Fruit fly (Drosophila melanogaster) whole organism, embryonic: ENCODE measurements around the gene CG14507.

Source experiments
- ATbp ChIP-seq: fragments of 200-800 bp; sonication (Bioruptor generic); optimal IDR thresholded peaks from 2 replicates; lab custom pipeline; 2017; ENCODE audit warnings: missing biosample characterization, mild to moderate bottlenecking, missing genetic modification characterization, missing genetic modification reagents
- Aef1 ChIP-seq: fragments of 200-800 bp; sonication (Bioruptor generic); IDR thresholded peaks from 3 replicates; pipeline ENCODE4 v1.3.6; 2022; ENCODE audit warnings: missing biosample characterization, missing genetic modification characterization
- Asciz ChIP-seq: fragments of 200-800 bp; sonication (Bioruptor generic); optimal IDR thresholded peaks from 2 replicates; lab custom pipeline; 2017; ENCODE audit warnings: missing biosample characterization, mild to moderate bottlenecking, missing genetic modification characterization, missing genetic modification reagents
- B-H1 ChIP-seq: fragments of 200-800 bp; sonication (Bioruptor generic); IDR thresholded peaks from 3 replicates; pipeline ENCODE4 v1.3.6; 2022; ENCODE audit warnings: missing biosample characterization, missing genetic modification characterization
- C15 ChIP-seq: fragments of 200-800 bp; sonication (Bioruptor generic); IDR thresholded peaks from 3 replicates; pipeline ENCODE4 v1.3.6; 2022; ENCODE audit warnings: missing biosample characterization, missing genetic modification characterization
- CG11696 ChIP-seq: fragments of 200-800 bp; sonication (Bioruptor generic); IDR thresholded peaks from 2 replicates; pipeline ENCODE4 v1.3.6; 2022; ENCODE audit warnings: missing biosample characterization, missing genetic modification characterization
- CG12104 ChIP-seq: fragments of 200-800 bp; sonication (Bioruptor generic); optimal IDR thresholded peaks from 3 replicates; lab custom pipeline; 2016; ENCODE audit warnings: missing biosample characterization, missing genetic modification characterization
- CG12219 ChIP-seq: fragments of 200-800 bp; sonication (Bioruptor generic); optimal IDR thresholded peaks from 3 replicates; lab custom pipeline; 2018; ENCODE audit warnings: missing biosample characterization, mild to moderate bottlenecking, missing genetic modification characterization
- CG12236 ChIP-seq: fragments of 200-800 bp; sonication (Bioruptor generic); optimal IDR thresholded peaks from 2 replicates; lab custom pipeline; 2016; ENCODE audit warnings: missing biosample characterization, missing genetic modification characterization
- CG12769 ChIP-seq: fragments of 200-800 bp; sonication (Bioruptor generic); optimal IDR thresholded peaks from 2 replicates; lab custom pipeline; 2019; ENCODE audit warnings: missing biosample characterization, mild to moderate bottlenecking, missing genetic modification characterization, moderate library complexity
- CG13287 ChIP-seq: fragments of 200-800 bp; sonication (Bioruptor generic); IDR thresholded peaks from 2 replicates; pipeline ENCODE4 v1.3.6; 2022; ENCODE audit warnings: missing biosample characterization, missing genetic modification characterization; ENCODE audit not compliant: partially characterized antibody
- CG15073 ChIP-seq: fragments of 200-800 bp; sonication (Bioruptor generic); optimal IDR thresholded peaks from 2 replicates; lab custom pipeline; 2016; ENCODE audit warnings: missing biosample characterization, missing genetic modification characterization
- CG17359 ChIP-seq: fragments of 200-800 bp; sonication (Bioruptor generic); optimal IDR thresholded peaks from 3 replicates; lab custom pipeline; 2018; ENCODE audit warnings: missing biosample characterization, mild to moderate bottlenecking, missing genetic modification characterization, moderate library complexity
- CG17612 ChIP-seq: fragments of 200-800 bp; sonication (Bioruptor generic); IDR thresholded peaks from 2 replicates; pipeline ENCODE4 v1.3.6; 2022; ENCODE audit warnings: missing biosample characterization, missing genetic modification characterization
- CG2875 ChIP-seq: fragments of 200-800 bp; sonication (Bioruptor generic); optimal IDR thresholded peaks from 2 replicates; lab custom pipeline; 2017; ENCODE audit warnings: missing biosample characterization, mild to moderate bottlenecking, missing genetic modification characterization, missing genetic modification reagents
- CG4730 ChIP-seq: fragments of 200-800 bp; sonication (Bioruptor generic); IDR thresholded peaks from 2 replicates; pipeline ENCODE4 v1.3.6; 2022; ENCODE audit warnings: missing biosample characterization, missing genetic modification characterization
- CG6272 ChIP-seq: fragments of 200-800 bp; sonication (Bioruptor generic); IDR thresholded peaks from 2 replicates; pipeline ENCODE4 v1.3.6; 2022; ENCODE audit warnings: missing biosample characterization, missing genetic modification characterization
- CG7271 ChIP-seq: fragments of 200-800 bp; sonication (Bioruptor generic); optimal IDR thresholded peaks from 2 replicates; lab custom pipeline; 2018; ENCODE audit warnings: missing biosample characterization, mild to moderate bottlenecking, missing genetic modification characterization, moderate library complexity
- CG7357 ChIP-seq: fragments of 200-800 bp; sonication (Bioruptor generic); IDR thresholded peaks from 3 replicates; pipeline ENCODE4 v1.3.6; 2022; ENCODE audit warnings: missing biosample characterization, missing genetic modification characterization
- CG8944 ChIP-seq: fragments of 200-800 bp; sonication (Bioruptor generic); optimal IDR thresholded peaks from 3 replicates; lab custom pipeline; 2016; ENCODE audit warnings: missing biosample characterization, missing genetic modification characterization
- CG9932 ChIP-seq: fragments of 200-800 bp; sonication (Bioruptor generic); IDR thresholded peaks from 2 replicates; pipeline ENCODE4 v1.3.6; 2022; ENCODE audit warnings: missing biosample characterization, missing genetic modification characterization
- ERR ChIP-seq: fragments of 200-800 bp; sonication (Bioruptor generic); optimal IDR thresholded peaks from 2 replicates; lab custom pipeline; 2016; ENCODE audit warnings: missing biosample characterization, missing genetic modification characterization
- Hmr ChIP-seq: fragments of 200-800 bp; sonication (Bioruptor generic); optimal IDR thresholded peaks from 3 replicates; lab custom pipeline; 2017; ENCODE audit warnings: mild to moderate bottlenecking, missing biosample characterization, missing genetic modification reagents, missing genetic modification characterization
- Hr78 ChIP-seq, 2 experiments: fragments of 200-800 bp in 1 of 2; fragments of >200 bp in 1 of 2; sonication (Bioruptor generic) in 1 of 2; optimal IDR thresholded peaks; 2 replicates each; lab custom pipeline; 2017 to 2019; ENCODE audit warnings: missing biosample characterization in 2 of 2, missing genetic modification characterization in 2 of 2, mild to moderate bottlenecking in 1 of 2, moderate library complexity in 1 of 2
- Max ChIP-seq: fragments of 200-800 bp; sonication (Bioruptor generic); optimal IDR thresholded peaks from 2 replicates; lab custom pipeline; 2016; ENCODE audit warnings: missing biosample characterization, mild to moderate bottlenecking, missing genetic modification characterization
- Myb ChIP-seq: fragments of 200-800 bp; sonication (Bioruptor generic); optimal IDR thresholded peaks from 2 replicates; lab custom pipeline; 2016; ENCODE audit warnings: missing biosample characterization, missing genetic modification characterization
- Nf-YB ChIP-seq: fragments of 200-800 bp; sonication (Bioruptor generic); optimal IDR thresholded peaks from 3 replicates; lab custom pipeline; 2019; ENCODE audit warnings: missing biosample characterization, mild to moderate bottlenecking, missing genetic modification characterization, moderate library complexity
- Ssrp ChIP-seq: fragments of 200-800 bp; sonication (Bioruptor generic); optimal IDR thresholded peaks from 2 replicates; lab custom pipeline; 2018; ENCODE audit warnings: missing biosample characterization, mild to moderate bottlenecking, missing genetic modification characterization, moderate library complexity
- TFAM ChIP-seq: fragments of 200-800 bp; sonication (Bioruptor generic); optimal IDR thresholded peaks from 2 replicates; lab custom pipeline; 2017; ENCODE audit warnings: missing biosample characterization, missing genetic modification characterization, inconsistent platforms
- ac ChIP-seq: fragments of 200-800 bp; sonication (Bioruptor generic); optimal IDR thresholded peaks from 3 replicates; lab custom pipeline; 2017; ENCODE audit warnings: missing biosample characterization, mild to moderate bottlenecking, missing genetic modification characterization
- bbx ChIP-seq: fragments of 200-800 bp; sonication (Bioruptor generic); IDR thresholded peaks from 2 replicates; pipeline ENCODE4 v1.3.6; 2022; ENCODE audit warnings: missing biosample characterization, missing genetic modification characterization; ENCODE audit not compliant: partially characterized antibody
- bcd ChIP-seq: fragments of 200-800 bp; sonication (Bioruptor generic); optimal IDR thresholded peaks from 2 replicates; lab custom pipeline; 2017; ENCODE audit warnings: missing biosample characterization, mild to moderate bottlenecking, missing genetic modification characterization
- fru ChIP-seq: fragments of >200 bp; optimal IDR thresholded peaks from 2 replicates; lab custom pipeline; 2017
- fu2 ChIP-seq: fragments of 200-800 bp; sonication (Bioruptor generic); optimal IDR thresholded peaks from 2 replicates; lab custom pipeline; 2016; ENCODE audit warnings: missing biosample characterization, missing genetic modification characterization
- gfzf ChIP-seq: fragments of 200-800 bp; sonication (Bioruptor generic); optimal IDR thresholded peaks from 2 replicates; lab custom pipeline; 2016; ENCODE audit warnings: missing biosample characterization, mild to moderate bottlenecking, missing genetic modification characterization, moderate library complexity
- hbn ChIP-seq: fragments of 200-800 bp; sonication (Bioruptor generic); IDR thresholded peaks from 2 replicates; pipeline ENCODE4 v1.3.6; 2022; ENCODE audit warnings: missing biosample characterization, missing genetic modification characterization; ENCODE audit not compliant: partially characterized antibody
- ind ChIP-seq: fragments of 200-800 bp; sonication (Bioruptor generic); optimal IDR thresholded peaks from 3 replicates; lab custom pipeline; 2016; ENCODE audit warnings: missing biosample characterization, missing genetic modification characterization
- luna ChIP-seq: fragments of 200-800 bp; sonication (Bioruptor generic); optimal IDR thresholded peaks from 2 replicates; lab custom pipeline; 2016; ENCODE audit warnings: missing biosample characterization, missing genetic modification characterization
- nerfin-1 ChIP-seq: fragments of 200-800 bp; sonication (Bioruptor generic); optimal IDR thresholded peaks from 3 replicates; lab custom pipeline; 2019; ENCODE audit warnings: missing biosample characterization, mild to moderate bottlenecking, missing genetic modification characterization, moderate library complexity
- odd ChIP-seq: fragments of 200-800 bp; sonication (Bioruptor generic); optimal IDR thresholded peaks from 2 replicates; lab custom pipeline; 2017; ENCODE audit warnings: missing biosample characterization, mild to moderate bottlenecking, missing genetic modification characterization
- pan ChIP-seq, 4 experiments: fragments of >200 bp in 3 of 4; fragments of 200-800 bp in 1 of 4; sonication (Bioruptor generic) in 1 of 4; optimal IDR thresholded peaks in 3 of 4; IDR thresholded peaks in 1 of 4; 2 replicates each; pipeline versions ENCODE4 v1.3.6 to Lab custom; 2017 to 2022; ENCODE audit warnings: missing biosample characterization in 2 of 4, missing genetic modification characterization in 2 of 4, mixed read lengths in 1 of 4
- pho ChIP-seq: fragments of 200-800 bp; sonication (Bioruptor generic); optimal IDR thresholded peaks from 2 replicates; lab custom pipeline; 2016; ENCODE audit warnings: missing biosample characterization, missing genetic modification characterization
- sc ChIP-seq, 3 experiments: fragments of >200 bp in 2 of 3; fragments of 200-800 bp in 1 of 3; sonication (Bioruptor generic) in 1 of 3; optimal IDR thresholded peaks; 2 replicates in 2 of 3; 3 replicates in 1 of 3; lab custom pipeline; 2017; ENCODE audit warnings: mild to moderate bottlenecking in 1 of 3, missing biosample characterization in 1 of 3, missing genetic modification characterization in 1 of 3, missing genetic modification reagents in 1 of 3
- ssp ChIP-seq: fragments of 200-800 bp; sonication (Bioruptor generic); IDR thresholded peaks from 2 replicates; pipeline ENCODE4 v1.3.6; 2022; ENCODE audit warnings: missing biosample characterization, missing genetic modification characterization
- stwl ChIP-seq: fragments of 200-800 bp; sonication (Bioruptor generic); optimal IDR thresholded peaks from 3 replicates; lab custom pipeline; 2018; ENCODE audit warnings: missing biosample characterization, mild to moderate bottlenecking, missing genetic modification characterization, moderate library complexity
- tup ChIP-seq: fragments of 200-800 bp; sonication (Bioruptor generic); optimal IDR thresholded peaks from 2 replicates; lab custom pipeline; 2016; ENCODE audit warnings: missing biosample characterization, mild to moderate bottlenecking, missing genetic modification characterization, moderate library complexity
- zfh2 ChIP-seq: fragments of 200-800 bp; sonication (Bioruptor generic); optimal IDR thresholded peaks from 2 replicates; lab custom pipeline; 2016; ENCODE audit warnings: missing biosample characterization, missing genetic modification characterization

CG14507 gene

dm6 chr3R:29204612-29205480 is 22.7 kb downstream of the CG14507 start (continued):
- TF ChIP-seq ssp (GFP tag; lab: Robert Waterston, UW) (peak; percentile 69), Asciz (GFP tag; lab: Kevin White, UChicago) (peak; percentile 72), CG7271 (tag; lab: Kevin White, UChicago) (no peak), stwl (no peak), Hmr (GFP tag; lab: Kevin White, UChicago) (peak; percentile 16), B-H1 (GFP tag; lab: Robert Waterston, UW) (peak; percentile 66), luna (GFP tag; lab: Kevin White, UChicago) (no peak), sc (optimal IDR thresholded peaks at IDR 0.05; lab: Kevin White, UChicago) (no peak), sc (GFP tag; optimal IDR thresholded peaks at IDR 0.05; lab: Kevin White, UChicago) (peak; percentile 73), CG12219 (GFP tag; lab: Kevin White, UChicago) (peak; percentile 80), CG15073 (peak; percentile 17), CG12236 (GFP tag; lab: Kevin White, UChicago) (peak; percentile 64), Aef1 (peak; percentile 37; the same call in 1 of the 3 replicates), CG7357 (peak; percentile 64; the same call in 2 of the 3 replicates), Myb (GFP tag; lab: Kevin White, UChicago) (peak; percentile 47), gfzf (GFP tag; lab: Kevin White, UChicago) (no peak), C15 (GFP tag; lab: Robert Waterston, UW) (no peak), pan (optimal IDR thresholded peaks at IDR 0.05; lab: Kevin White, UChicago) (no peak), pan (GFP tag; optimal IDR thresholded peaks at IDR 0.05 in 1 of 2, IDR thresholded peaks at IDR 0.05 in 1 of 2) (peak in 1 of 2 experiments; percentile 71), CG9932 (GFP tag; lab: Robert Waterston, UW) (no peak), CG2875 (GFP tag; lab: Kevin White, UChicago) (peak; percentile 81), zfh2 (GFP tag; lab: Kevin White, UChicago) (no peak), bcd (peak; percentile 74), tup (GFP tag; lab: Kevin White, UChicago) (no peak), CG6272 (GFP tag; lab: Robert Waterston, UW) (peak; percentile 66), Ssrp (tag; lab: Kevin White, UChicago) (peak; percentile 84), CG12769 (peak; percentile 71), pho (GFP tag; lab: Kevin White, UChicago) (peak; percentile 9), fu2 (GFP tag; lab: Kevin White, UChicago) (no peak), ac (no peak), Max (GFP tag; lab: Kevin White, UChicago) (peak; percentile 53), ATbp (peak; percentile 86), fru (lab: Kevin White, UChicago) (no peak), ind (GFP tag; lab: Kevin White, UChicago) (peak; percentile 79), CG17359 (peak; percentile 85), nerfin-1 (tag; lab: Kevin White, UChicago) (peak; percentile 72), hbn (GFP tag; lab: Robert Waterston, UW) (no peak), Hr78 (GFP tag; optimal IDR thresholded peaks at IDR 0.05; lab: Kevin White, UChicago) (peak in 1 of 2 experiments; percentile 58), ERR (GFP tag; lab: Kevin White, UChicago) (peak; percentile 25), Nf-YB (GFP tag; lab: Kevin White, UChicago) (peak; percentile 46), CG12104 (GFP tag; lab: Kevin White, UChicago) (peak; percentile 46), TFAM (peak; percentile 46), bbx (GFP tag; lab: Robert Waterston, UW) (no peak), odd (peak; percentile 61), CG13287 (GFP tag; lab: Robert Waterston, UW) (no peak), CG11696 (GFP tag; lab: Robert Waterston, UW) (peak; percentile 69), CG4730 (GFP tag; lab: Robert Waterston, UW) (peak; percentile 40), CG8944 (GFP tag; lab: Kevin White, UChicago) (peak; percentile 70), CG17612 (GFP tag; lab: Robert Waterston, UW) (peak; percentile 23; the same call in 1 of the 2 replicates)
